Fruit fly (Drosophila melanogaster): ENCODE results near the gene CG43844.

Gene CG43844

dm6 chr3R:21922244-21922643 lies 32.9 kb downstream of the CG43844 start:
- TF ChIP-seq HLH3B (GFP tag; IDR thresholded peaks at IDR 0.05) = no peak
- TF ChIP-seq twi (tag; optimal IDR thresholded peaks at IDR 0.05) = no peak
- TF ChIP-seq Jarid2 (GFP tag; optimal IDR thresholded peaks at IDR 0.05) = no peak
- TF ChIP-seq ttk (GFP tag; IDR thresholded peaks at IDR 0.05) = no peak
- no peak for TF ChIP-seq CG2199 (GFP tag; IDR thresholded peaks at IDR 0.05)

- TF ChIP-seq bsh (GFP tag; optimal IDR thresholded peaks at IDR 0.05) = peak in 1 of 2 experiments; percentile 46
- peak; percentile 65 for TF ChIP-seq nom (GFP tag; optimal IDR thresholded peaks at IDR 0.05)
- TF ChIP-seq HHEX (GFP tag; optimal IDR thresholded peaks at IDR 0.05) = no peak
These were observed 33.5 kb downstream of the CG43844 start for dm6 chr3R:21922674-21923323.

DNA sequence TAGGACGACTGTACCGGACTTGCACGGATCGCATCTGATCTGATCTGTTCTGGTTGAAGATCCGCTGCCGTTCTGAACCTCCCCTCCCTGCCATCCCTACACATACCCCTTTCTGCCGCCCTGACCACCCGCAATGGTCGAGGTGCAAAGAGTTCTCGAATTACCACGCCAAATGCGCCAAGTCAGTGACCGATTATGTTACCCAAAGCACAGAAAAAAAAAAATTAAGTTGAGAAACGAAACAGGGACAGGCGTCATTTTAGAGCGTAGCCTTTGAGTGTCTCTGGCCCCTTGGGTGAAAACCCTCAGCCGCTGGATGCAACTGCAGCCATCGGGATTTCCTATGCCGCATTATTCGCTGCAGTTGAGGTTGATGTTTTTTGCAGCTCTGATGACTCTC lies 34.4 kb downstream of the CG43844 start:
- no peak for TF ChIP-seq CG14441 (GFP tag; IDR thresholded peaks at IDR 0.05)
- TF ChIP-seq otp (GFP tag; IDR thresholded peaks at IDR 0.05) = no peak
- TF ChIP-seq D19A (tag; optimal IDR thresholded peaks at IDR 0.05) = no peak
- TF ChIP-seq CG6813 (GFP tag; optimal IDR thresholded peaks at IDR 0.05) = no peak
- TF ChIP-seq org-1 (GFP tag; optimal IDR thresholded peaks at IDR 0.05) = no peak
- no peak for TF ChIP-seq CG4854 (GFP tag; optimal IDR thresholded peaks at IDR 0.05)
- TF ChIP-seq H2.0 (GFP tag; IDR thresholded peaks at IDR 0.05) = no peak
- no peak for TF ChIP-seq zen (tag; optimal IDR thresholded peaks at IDR 0.05)

dm6 chr3R:21928214-21928613 lies 38.9 kb downstream of the CG43844 start:
- no peak for TF ChIP-seq ro (GFP tag; IDR thresholded peaks at IDR 0.05)
- no peak for TF ChIP-seq CG7271 (tag; optimal IDR thresholded peaks at IDR 0.05)
- no peak for TF ChIP-seq Jarid2 (GFP tag; optimal IDR thresholded peaks at IDR 0.05)
- TF ChIP-seq z (GFP tag; IDR thresholded peaks at IDR 0.05) = peak; percentile 94
- TF ChIP-seq CG3065 (GFP tag; optimal IDR thresholded peaks at IDR 0.05) = no peak
- TF ChIP-seq CG3726 (GFP tag; IDR thresholded peaks at IDR 0.05) = no peak
- no peak for TF ChIP-seq CG7372 (GFP tag; IDR thresholded peaks at IDR 0.05)

dm6 chr3R:21931346-21931745 lies 42.0 kb downstream of the CG43844 start:
- TF ChIP-seq Asciz (GFP tag; optimal IDR thresholded peaks at IDR 0.05) (no peak), sens (GFP tag) (peak; percentile 16), CG10209 (GFP tag; optimal IDR thresholded peaks at IDR 0.05) (no peak), CG11723 (GFP tag; optimal IDR thresholded peaks at IDR 0.05) (no peak), CG12071 (GFP tag; optimal IDR thresholded peaks at IDR 0.05) (no peak), Oli (tag; optimal IDR thresholded peaks at IDR 0.05) (peak; percentile 34), Deaf1 (tag; optimal IDR thresholded peaks at IDR 0.05) (no peak), dm (GFP tag; optimal IDR thresholded peaks at IDR 0.05) (no peak), CG12391 (tag; optimal IDR thresholded peaks at IDR 0.05) (no peak), Dip3 (GFP tag; optimal IDR thresholded peaks at IDR 0.05) (no peak), dmrt99B (tag; optimal IDR thresholded peaks at IDR 0.05) (peak; percentile 4), Sox100B (GFP tag; optimal IDR thresholded peaks at IDR 0.05) (no peak), CG3281 (GFP tag; optimal IDR thresholded peaks at IDR 0.05) (no peak), br (optimal IDR thresholded peaks at IDR 0.05) (no peak), CG17385 (GFP tag; optimal IDR thresholded peaks at IDR 0.05) (no peak), CG31388 (GFP tag; optimal IDR thresholded peaks at IDR 0.05) (no peak), CG10565 (GFP tag; optimal IDR thresholded peaks at IDR 0.05) (no peak), Nf-YB (GFP tag; optimal IDR thresholded peaks at IDR 0.05) (no peak), CG7963 (GFP tag; IDR thresholded peaks at IDR 0.05; ENCODE audit: partially characterized antibody) (no peak), CG13287 (GFP tag; IDR thresholded peaks at IDR 0.05; ENCODE audit: partially characterized antibody) (no peak), CG17829 (tag; optimal IDR thresholded peaks at IDR 0.05) (no peak), E2f1 (GFP tag; IDR thresholded peaks at IDR 0.05) (no peak), CG15269 (tag; optimal IDR thresholded peaks at IDR 0.05) (peak; percentile 32)

Measured in whole organism, embryonic.